Worm (Caenorhabditis elegans) whole organism, mixed stage, embryonic: ENCODE data around the gene ZK1010.10.

ENCODE experiments used
- lsy-2 ChIP-seq: fragments of 150-350 bp; optimal IDR thresholded peaks from 2 replicates; lab custom pipeline; 2014; ENCODE audit warnings: missing biosample characterization, missing genetic modification characterization
- nhr-76 ChIP-seq: sonication (generic microtip); optimal IDR thresholded peaks from 2 replicates; lab custom pipeline; 2017; ENCODE audit warnings: missing biosample characterization, missing genetic modification characterization
- snpc-4 ChIP-seq: fragments of 150-350 bp; optimal IDR thresholded peaks from 2 replicates; lab custom pipeline; 2014; ENCODE audit warnings: missing biosample characterization, missing genetic modification characterization
- unc-39 ChIP-seq: fragments of 150-350 bp; optimal IDR thresholded peaks from 2 replicates; lab custom pipeline; 2014; ENCODE audit warnings: missing biosample characterization, missing genetic modification characterization

- TF ChIP-seq nhr-76 (no peak), lsy-2 (tag; lab: Kevin White, UChicago) (no peak), unc-39 (no peak), snpc-4 (tag; lab: Kevin White, UChicago) (no peak)
Measured at ce11 chrIII:13019547-13020098, 17.4 kb downstream of the ZK1010.10 start.
